Worm (Caenorhabditis elegans): ENCODE results near the gene ccep-135.

ce11 chrIII:3127074-3127596, 35.5 kb downstream of the ccep-135 start, which contains the start of gene nipa-1:
- no peak for TF ChIP-seq hmg-4 (GFP tag; optimal IDR thresholded peaks at IDR 0.05)
- TF ChIP-seq ama-1 (optimal IDR thresholded peaks at IDR 0.05) = no peak
- no peak for TF ChIP-seq F13C5.2 (tag; optimal IDR thresholded peaks at IDR 0.05)
- TF ChIP-seq hmbx-1 (tag; optimal IDR thresholded peaks at IDR 0.05) = no peak
- no peak for TF ChIP-seq ets-7 (tag; optimal IDR thresholded peaks at IDR 0.05)

Measured in whole organism, early embryonic.